Worm (Caenorhabditis elegans) whole organism, early embryonic: ENCODE results near the gene twk-42.

Experiments used
- B0310.2 ChIP-seq: sonication (generic microtip); optimal IDR thresholded peaks from 2 replicates; lab custom pipeline; 2016; ENCODE audit warnings: mild to moderate bottlenecking, missing genetic modification characterization, missing compliant biosample characterization
- F13C5.2 ChIP-seq: sonication (generic microtip); optimal IDR thresholded peaks from 2 replicates; lab custom pipeline; 2017; ENCODE audit warnings: mild to moderate bottlenecking, missing genetic modification characterization, inconsistent platforms, missing compliant biosample characterization
- aly-1 ChIP-seq: sonication (generic microtip); optimal IDR thresholded peaks from 2 replicates; lab custom pipeline; 2016; ENCODE audit warnings: missing genetic modification characterization, missing compliant biosample characterization
- ama-1 ChIP-seq: fragments of 150-350 bp; optimal IDR thresholded peaks from 2 replicates; lab custom pipeline; 2014
- ceh-13 ChIP-seq: fragments of 200-800 bp; sonication (Bioruptor generic); optimal IDR thresholded peaks from 2 replicates; lab custom pipeline; 2018; ENCODE audit warnings: mild to moderate bottlenecking, missing genetic modification characterization, missing compliant biosample characterization
- ceh-36 ChIP-seq: sonication (generic microtip); optimal IDR thresholded peaks from 2 replicates; lab custom pipeline; 2016; ENCODE audit warnings: missing genetic modification characterization, inconsistent platforms, missing compliant biosample characterization
- ets-7 ChIP-seq: sonication (generic microtip); optimal IDR thresholded peaks from 2 replicates; lab custom pipeline; 2016; ENCODE audit warnings: missing genotype, missing genetic modification characterization, missing compliant biosample characterization
- flt-1 ChIP-seq: fragments of 200-800 bp; sonication (Bioruptor generic); IDR thresholded peaks from 2 replicates; pipeline ENCODE4 v1.3.6; 2022; ENCODE audit warnings: missing genetic modification characterization, missing compliant biosample characterization
- hmbx-1 ChIP-seq: sonication (generic microtip); optimal IDR thresholded peaks from 2 replicates; lab custom pipeline; 2016; ENCODE audit warnings: mild to moderate bottlenecking, missing genetic modification characterization, missing compliant biosample characterization
- hmg-4 ChIP-seq: fragments of 200-800 bp; sonication (Bioruptor generic); optimal IDR thresholded peaks from 2 replicates; lab custom pipeline; 2018; ENCODE audit warnings: mild to moderate bottlenecking, missing genetic modification characterization, missing compliant biosample characterization
- hnd-1 ChIP-seq: sonication (generic microtip); optimal IDR thresholded peaks from 2 replicates; lab custom pipeline; 2016; ENCODE audit warnings: missing genetic modification characterization, missing compliant biosample characterization
- pes-1 ChIP-seq: fragments of 200-800 bp; sonication (Bioruptor generic); IDR thresholded peaks from 2 replicates; pipeline ENCODE4 v1.3.6; 2022; ENCODE audit warnings: missing genetic modification reagents, missing genetic modification characterization, missing compliant biosample characterization
- scrt-1 ChIP-seq: fragments of 200-800 bp; sonication (Bioruptor generic); IDR thresholded peaks from 2 replicates; pipeline ENCODE4 v1.3.6; 2022; ENCODE audit warnings: missing genetic modification characterization, missing compliant biosample characterization
- sea-1 ChIP-seq: fragments of 200-800 bp; sonication (Bioruptor generic); conservative IDR thresholded peaks from 2 replicates; pipeline ENCODE4 v1.3.6; 2022; ENCODE audit warnings: missing genetic modification characterization, missing compliant biosample characterization
- tbx-11 ChIP-seq: fragments of 200-800 bp; sonication (Bioruptor generic); IDR thresholded peaks from 2 replicates; pipeline ENCODE4 v1.3.6; 2022; ENCODE audit warnings: missing genetic modification characterization, missing compliant biosample characterization
- tbx-37 ChIP-seq: fragments of 200-800 bp; sonication (Bioruptor generic); conservative IDR thresholded peaks from 2 replicates; pipeline ENCODE4 v1.3.6; 2022; ENCODE audit warnings: missing genetic modification reagents, missing genetic modification characterization, missing compliant biosample characterization
- tra-4 ChIP-seq: sonication (generic microtip); optimal IDR thresholded peaks from 2 replicates; lab custom pipeline; 2017; ENCODE audit warnings: missing genetic modification characterization, missing compliant biosample characterization

The twk-42 gene

DNA sequence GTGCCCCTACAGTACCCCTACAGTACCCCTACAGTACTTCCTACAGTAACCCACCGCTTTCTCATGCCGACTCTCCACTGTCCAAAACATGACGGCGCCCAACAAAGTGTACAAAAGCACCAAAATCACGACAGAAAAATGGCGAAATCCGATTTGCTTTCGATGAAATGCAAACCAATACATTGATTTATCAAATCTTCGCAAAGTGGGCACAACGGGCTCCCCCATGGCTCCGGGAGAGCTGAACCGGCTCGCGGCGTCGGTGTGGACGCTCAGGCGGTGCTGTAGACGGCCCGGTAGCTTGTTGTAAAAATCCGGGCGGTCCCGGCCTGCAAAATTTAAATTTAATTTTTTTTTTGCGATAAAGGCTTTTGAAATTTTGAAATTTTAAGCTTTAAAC is 20.1 kb downstream of the twk-42 start:
- TF ChIP-seq tbx-37 (GFP tag; lab: Robert Waterston, UW) (no peak), ceh-13 (GFP tag; lab: Kevin White, UChicago) (no peak), ama-1 (lab: Kevin White, UChicago) (no peak), aly-1 (tag; lab: Kevin White, UChicago) (no peak), ceh-36 (tag; lab: Kevin White, UChicago) (no peak), tbx-11 (GFP tag; lab: Robert Waterston, UW) (no peak), hmbx-1 (tag; lab: Kevin White, UChicago) (no peak), tra-4 (tag; lab: Kevin White, UChicago) (no peak), flt-1 (GFP tag; lab: Robert Waterston, UW) (no peak), hnd-1 (tag; lab: Kevin White, UChicago) (no peak), sea-1 (GFP tag; lab: Robert Waterston, UW) (no peak), hmg-4 (GFP tag; lab: Kevin White, UChicago) (no peak), scrt-1 (no peak), pes-1 (GFP tag; lab: Robert Waterston, UW) (no peak), ets-7 (no peak)

- no peak for TF ChIP-seq hmbx-1 (tag; lab: Kevin White, UChicago)
- no peak for TF ChIP-seq F13C5.2 (tag; lab: Kevin White, UChicago)
- no peak for TF ChIP-seq ama-1 (lab: Kevin White, UChicago)
- TF ChIP-seq hmg-4 (GFP tag; lab: Kevin White, UChicago): no peak
- no peak for TF ChIP-seq aly-1 (tag; lab: Kevin White, UChicago)
- TF ChIP-seq scrt-1: no peak
- no peak for TF ChIP-seq hnd-1 (tag; lab: Kevin White, UChicago)
- TF ChIP-seq tbx-11 (GFP tag; lab: Robert Waterston, UW): no peak
- TF ChIP-seq ceh-13 (GFP tag; lab: Kevin White, UChicago): no peak
- TF ChIP-seq B0310.2 (tag; lab: Kevin White, UChicago): no peak
- no peak for TF ChIP-seq tbx-37 (GFP tag; lab: Robert Waterston, UW)
Observed at ce11 chrV:17707022-17707421, 25.4 kb downstream of the twk-42 start, which contains the start of gene srh-31. Gene srh-31 (plus strand): TSS chrV:17707322.

DNA sequence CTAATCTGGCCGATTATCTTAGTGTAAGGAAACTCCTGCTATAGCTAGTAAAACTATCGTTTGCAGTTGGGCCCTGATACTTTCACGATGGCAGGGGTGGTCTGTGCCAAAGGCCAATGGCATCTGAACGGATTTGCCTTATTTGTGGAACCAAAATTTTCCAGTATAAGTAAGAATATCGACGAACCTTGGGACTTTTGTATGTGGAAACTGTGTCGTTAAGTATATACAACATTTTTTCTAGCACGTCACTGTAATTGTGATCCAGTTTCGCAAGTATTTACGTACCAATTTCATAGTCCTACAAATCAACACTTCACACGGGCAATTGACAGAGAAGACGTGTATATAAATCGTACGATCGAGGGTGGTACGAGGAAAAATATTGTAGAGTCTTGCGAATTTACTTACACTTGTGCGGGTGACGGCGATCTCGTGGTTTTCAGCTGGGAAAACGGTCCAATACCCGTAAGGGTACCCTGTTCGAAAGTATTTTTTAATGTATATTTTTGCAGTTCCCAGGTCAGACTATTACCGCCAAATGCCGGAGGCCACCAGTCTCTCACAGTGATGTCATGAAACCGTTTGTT is 26.1 kb downstream of the twk-42 start:
- TF ChIP-seq ama-1 (lab: Kevin White, UChicago) (no peak), hnd-1 (tag; lab: Kevin White, UChicago) (no peak), hmg-4 (GFP tag; lab: Kevin White, UChicago) (no peak), ceh-13 (GFP tag; lab: Kevin White, UChicago) (no peak), hmbx-1 (tag; lab: Kevin White, UChicago) (no peak), flt-1 (GFP tag; lab: Robert Waterston, UW) (no peak), tbx-11 (GFP tag; lab: Robert Waterston, UW) (no peak), sea-1 (GFP tag; lab: Robert Waterston, UW) (no peak)

DNA sequence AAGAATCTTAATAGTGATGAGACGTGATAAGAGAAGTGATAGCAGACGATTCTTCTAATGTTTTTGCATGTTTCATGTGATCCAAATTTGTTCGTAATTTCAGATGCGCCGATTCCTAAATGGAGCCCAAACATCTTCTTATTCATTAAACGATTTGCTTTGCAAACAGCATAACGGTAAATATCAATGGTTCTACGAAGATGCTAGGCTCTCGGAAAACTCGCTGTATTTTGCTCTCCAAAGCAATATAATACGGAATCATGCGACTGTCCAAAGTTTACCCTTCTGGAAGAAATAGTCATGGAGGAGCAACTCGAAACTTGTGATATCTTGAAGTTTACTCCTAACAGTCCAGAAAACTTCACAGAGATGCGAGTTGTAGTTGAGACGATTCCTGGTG is 26.6 kb downstream of the twk-42 start, which contains the start of gene W06D12.6:
Gene W06D12.6 (plus strand): TSS at position 301 of the 400 bp plus-strand sequence.
- TF ChIP-seq ceh-13 (GFP tag; lab: Kevin White, UChicago): no peak
- no peak for TF ChIP-seq ama-1 (lab: Kevin White, UChicago)
- no peak for TF ChIP-seq scrt-1
- TF ChIP-seq flt-1 (GFP tag; lab: Robert Waterston, UW): no peak
- TF ChIP-seq hmg-4 (GFP tag; lab: Kevin White, UChicago): no peak
- TF ChIP-seq pes-1 (GFP tag; lab: Robert Waterston, UW): no peak
- TF ChIP-seq tbx-11 (GFP tag; lab: Robert Waterston, UW): no peak
- no peak for TF ChIP-seq ceh-36 (tag; lab: Kevin White, UChicago)
- no peak for TF ChIP-seq aly-1 (tag; lab: Kevin White, UChicago)
- TF ChIP-seq hnd-1 (tag; lab: Kevin White, UChicago): no peak
- no peak for TF ChIP-seq sea-1 (GFP tag; lab: Robert Waterston, UW)
- TF ChIP-seq tbx-37 (GFP tag; lab: Robert Waterston, UW): no peak

- TF ChIP-seq tra-4 (tag; lab: Kevin White, UChicago) (no peak), scrt-1 (no peak), hmg-4 (GFP tag; lab: Kevin White, UChicago) (no peak), hmbx-1 (tag; lab: Kevin White, UChicago) (no peak), flt-1 (GFP tag; lab: Robert Waterston, UW) (no peak), B0310.2 (tag; lab: Kevin White, UChicago) (no peak), ets-7 (no peak)
Observed at ce11 chrV:17700728-17701262, 31.6 kb downstream of the twk-42 start, which contains the start of the genes Y26G10.5 and srh-32. Gene Y26G10.5 (minus strand): TSS chrV:17700828. Gene srh-32 (plus strand): TSS chrV:17701212.

- TF ChIP-seq hmg-4 (GFP tag; lab: Kevin White, UChicago): no peak
- TF ChIP-seq tbx-37 (GFP tag; lab: Robert Waterston, UW): no peak
- no peak for TF ChIP-seq flt-1 (GFP tag; lab: Robert Waterston, UW)
- no peak for TF ChIP-seq hmbx-1 (tag; lab: Kevin White, UChicago)
- TF ChIP-seq F13C5.2 (tag; lab: Kevin White, UChicago): no peak
- TF ChIP-seq aly-1 (tag; lab: Kevin White, UChicago): no peak
- no peak for TF ChIP-seq sea-1 (GFP tag; lab: Robert Waterston, UW)
- no peak for TF ChIP-seq hnd-1 (tag; lab: Kevin White, UChicago)
- no peak for TF ChIP-seq tbx-11 (GFP tag; lab: Robert Waterston, UW)
- TF ChIP-seq ets-7: no peak
- no peak for TF ChIP-seq tra-4 (tag; lab: Kevin White, UChicago)
- TF ChIP-seq ama-1 (lab: Kevin White, UChicago): no peak
- TF ChIP-seq scrt-1: no peak
Observed at ce11 chrV:17699659-17700058, 32.8 kb downstream of the twk-42 start, which contains the start of gene Y26G10.6. Gene Y26G10.6 (plus strand): TSS chrV:17699959.
